Worm (Caenorhabditis elegans): ENCODE measurements around the gene dhs-7.

The dhs-7 gene

DNA sequence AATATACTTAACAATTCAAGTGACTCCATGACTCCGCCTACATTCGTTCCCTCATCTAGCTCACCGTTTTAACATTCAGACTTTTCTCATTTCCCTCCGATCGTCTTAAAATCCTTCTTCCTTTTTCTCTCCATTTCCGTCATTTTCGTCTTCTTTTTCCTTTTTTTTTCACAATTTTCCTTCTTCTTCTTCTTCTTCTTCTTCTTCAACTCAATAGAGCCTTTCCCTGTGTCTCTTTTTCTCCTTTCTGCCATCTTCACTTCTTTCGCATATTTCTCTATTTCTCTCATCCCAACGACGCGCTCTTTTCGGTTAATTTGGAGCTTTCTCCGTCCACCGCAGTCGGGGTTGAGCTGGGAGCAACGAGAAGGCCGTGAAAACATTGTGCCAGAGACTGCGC is 25.6 kb downstream of the dhs-7 start (continued):
- TF ChIP-seq efl-1 (optimal IDR thresholded peaks at IDR 0.05) = peak in 1 of 2 experiments; percentile 6
- peak in 1 of 2 experiments; percentile 74 for TF ChIP-seq efl-1 (GFP tag; optimal IDR thresholded peaks at IDR 0.05 in 1 of 2)

DNA sequence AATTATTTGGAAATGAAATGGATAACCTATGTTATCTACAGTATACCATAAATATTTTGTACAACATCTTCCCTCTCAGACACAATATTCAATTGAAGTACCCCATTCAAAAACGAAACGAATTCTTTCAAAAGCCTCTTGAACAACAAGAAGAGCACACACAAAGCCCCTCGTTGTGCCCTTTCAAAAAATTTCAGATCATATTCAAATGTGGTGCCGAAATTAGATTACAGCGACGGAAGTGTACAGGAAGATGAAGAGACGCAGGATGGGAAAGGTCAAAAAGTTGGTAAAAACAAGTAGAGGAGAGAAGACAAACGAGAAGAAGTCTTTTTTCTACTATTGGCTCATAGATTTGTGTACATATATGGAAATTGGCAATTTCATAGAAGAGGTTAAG is 32.2 kb downstream of the dhs-7 start:
- peak; percentile 58 for TF ChIP-seq ceh-8 (GFP tag; optimal IDR thresholded peaks at IDR 0.05)
- TF ChIP-seq nhr-47 (tag; optimal IDR thresholded peaks at IDR 0.05) = peak; percentile 11
- TF ChIP-seq fkh-10 (GFP tag; optimal IDR thresholded peaks at IDR 0.05) = peak; percentile 59
- no peak for TF ChIP-seq xbp-1 (tag; optimal IDR thresholded peaks at IDR 0.05)
- no peak for TF ChIP-seq isw-1 (GFP tag; IDR thresholded peaks at IDR 0.05)

DNA sequence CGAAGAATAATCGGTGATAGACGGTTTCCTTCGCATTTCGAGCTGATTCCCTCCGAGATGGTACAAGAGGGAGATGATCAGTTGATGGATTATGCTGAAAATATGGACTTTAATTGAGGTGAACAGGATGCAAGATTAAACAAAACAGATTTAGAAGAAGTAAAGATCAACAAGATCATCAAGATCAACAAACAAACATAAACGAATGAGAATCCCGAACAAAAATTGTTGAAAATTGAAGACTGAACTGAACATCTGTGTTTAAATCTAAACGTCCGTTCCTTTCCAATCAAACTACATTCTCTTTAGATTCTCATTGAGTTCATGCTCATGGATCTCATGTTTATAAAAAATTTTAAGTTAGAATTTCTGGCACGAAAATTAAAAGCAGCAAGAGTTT is 33.4 kb downstream of the dhs-7 start, which contains the start of gene glc-4:
TSS of gene glc-4 (minus strand) at position 101 of the 400 bp plus-strand sequence.
- TF ChIP-seq efl-1 (optimal IDR thresholded peaks at IDR 0.05) (no peak), efl-1 (GFP tag; optimal IDR thresholded peaks at IDR 0.05 in 1 of 2) (peak in 1 of 2 experiments; percentile 28), unc-130 (tag; optimal IDR thresholded peaks at IDR 0.05) (no peak)

DNA sequence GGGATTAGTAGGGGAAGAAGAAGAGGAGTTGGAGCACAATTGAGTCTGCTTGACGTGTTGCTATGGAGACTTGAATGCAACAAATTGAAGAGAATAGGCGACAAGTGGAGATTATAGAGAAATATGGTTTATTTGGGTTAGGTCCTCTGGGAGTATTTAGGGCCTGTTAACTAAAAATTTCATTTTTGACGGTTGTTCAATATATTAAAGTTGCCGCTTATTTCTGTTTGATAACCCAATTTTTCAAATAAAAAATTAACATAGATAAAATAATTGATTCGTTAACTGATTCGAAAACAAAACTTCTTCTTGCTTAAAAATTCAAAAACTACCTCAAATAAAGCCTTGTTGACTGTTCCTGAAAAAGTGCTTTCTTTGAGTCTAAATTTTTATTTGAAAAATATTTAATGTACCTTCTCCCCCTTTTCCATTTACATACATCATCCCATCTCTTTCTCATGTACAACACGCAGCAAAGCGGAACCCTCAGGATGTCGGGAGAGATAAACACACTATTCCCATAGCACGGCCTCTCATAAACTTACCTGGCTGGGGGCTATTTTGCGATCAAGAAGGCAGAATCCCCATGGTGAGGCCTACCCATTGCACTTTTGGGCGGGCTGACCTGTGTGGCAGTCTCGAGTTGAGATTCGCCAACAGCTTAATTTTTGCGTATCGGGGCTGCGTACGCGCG is 36.8 kb downstream of the dhs-7 start, which contains the start of gene dyf-13:
TSS of gene dyf-13 (minus strand) at position 51 of the 694 bp plus-strand sequence.
- no peak for TF ChIP-seq lin-15B (tag; optimal IDR thresholded peaks at IDR 0.05)
- no peak for TF ChIP-seq tlp-1 (tag; optimal IDR thresholded peaks at IDR 0.05)
- TF ChIP-seq lin-39 (tag; optimal IDR thresholded peaks at IDR 0.05) = no peak

DNA sequence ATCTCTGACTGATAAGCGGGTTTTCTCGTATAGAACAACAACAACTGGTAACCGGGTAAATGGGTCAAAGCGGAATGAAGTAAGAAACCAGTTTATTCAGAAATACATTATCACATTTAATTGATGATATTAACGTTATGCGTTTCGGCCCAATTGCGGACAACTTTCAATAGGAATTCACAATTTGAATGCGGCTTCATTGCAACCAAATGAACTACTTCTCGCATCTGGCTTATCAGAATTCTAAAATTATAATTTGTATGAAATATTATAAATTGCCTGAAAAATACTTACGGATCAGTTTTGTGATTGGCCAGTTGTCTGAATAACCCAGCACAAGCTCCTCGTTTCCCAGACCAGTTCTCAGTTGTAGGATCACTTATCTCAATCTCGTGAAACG is 39.5 kb downstream of the dhs-7 start, which contains the start of gene col-36:
TSS of gene col-36 (minus strand) at position 101 of the 400 bp plus-strand sequence.
- TF ChIP-seq lin-15B (tag; optimal IDR thresholded peaks at IDR 0.05) = no peak
- no peak for TF ChIP-seq ama-1 (optimal IDR thresholded peaks at IDR 0.05)
- no peak for TF ChIP-seq blmp-1 (tag; optimal IDR thresholded peaks at IDR 0.05)
- TF ChIP-seq ceh-8 (GFP tag; optimal IDR thresholded peaks at IDR 0.05) = no peak
- TF ChIP-seq grh-1 (GFP tag; IDR thresholded peaks at IDR 0.05) = no peak
- no peak for TF ChIP-seq tbx-2 (tag; optimal IDR thresholded peaks at IDR 0.05)
- TF ChIP-seq nhr-12 (tag; optimal IDR thresholded peaks at IDR 0.05) = no peak
- no peak for TF ChIP-seq nhr-77 (tag; optimal IDR thresholded peaks at IDR 0.05)

DNA sequence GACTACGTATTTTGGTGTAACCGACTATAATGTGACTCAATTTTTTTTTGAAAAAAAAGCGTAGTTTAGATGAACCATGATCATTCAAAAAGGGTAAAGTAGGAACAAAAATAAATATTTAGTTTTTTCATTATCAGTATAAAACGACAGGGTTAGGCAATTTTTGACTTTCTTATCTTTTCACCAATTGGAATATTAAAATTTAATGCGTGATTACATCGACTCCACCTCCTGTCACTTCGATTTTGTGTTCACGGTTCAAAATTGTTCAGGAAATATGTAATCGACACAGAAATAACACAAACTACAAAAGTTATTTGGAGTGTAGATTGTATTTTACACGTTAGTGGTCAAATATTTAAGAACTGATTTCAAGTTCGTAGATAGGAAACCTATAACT is 41.5 kb downstream of the dhs-7 start:
- no peak for TF ChIP-seq isw-1 (GFP tag; IDR thresholded peaks at IDR 0.05)
- TF ChIP-seq elt-2 (tag; optimal IDR thresholded peaks at IDR 0.05) = peak; percentile 55

DNA sequence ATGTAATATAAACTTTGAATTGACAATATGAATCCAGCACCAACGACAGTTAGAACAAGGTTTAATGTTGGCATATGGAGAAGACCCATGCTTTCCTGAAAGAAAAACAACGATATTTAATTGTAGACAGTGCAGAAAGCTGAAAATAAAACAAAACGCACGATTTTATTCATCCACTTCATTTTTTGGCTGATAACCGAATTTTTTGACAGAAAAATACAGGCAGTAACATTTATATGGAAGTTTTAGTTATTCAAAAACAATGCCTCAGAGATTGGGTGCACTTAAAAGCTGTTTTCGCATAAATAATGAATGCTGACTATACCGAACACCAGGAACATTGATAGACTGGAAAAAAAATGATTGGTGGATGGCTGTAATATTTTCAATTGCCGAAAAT is 42.5 kb downstream of the dhs-7 start, which contains the start of gene mfsd-13.2:
TSS of gene mfsd-13.2 (minus strand) at position 101 of the 400 bp plus-strand sequence.
- TF ChIP-seq nhr-85 (tag) = peak; percentile 26
- no peak for TF ChIP-seq nhr-237 (tag; optimal IDR thresholded peaks at IDR 0.05)

DNA sequence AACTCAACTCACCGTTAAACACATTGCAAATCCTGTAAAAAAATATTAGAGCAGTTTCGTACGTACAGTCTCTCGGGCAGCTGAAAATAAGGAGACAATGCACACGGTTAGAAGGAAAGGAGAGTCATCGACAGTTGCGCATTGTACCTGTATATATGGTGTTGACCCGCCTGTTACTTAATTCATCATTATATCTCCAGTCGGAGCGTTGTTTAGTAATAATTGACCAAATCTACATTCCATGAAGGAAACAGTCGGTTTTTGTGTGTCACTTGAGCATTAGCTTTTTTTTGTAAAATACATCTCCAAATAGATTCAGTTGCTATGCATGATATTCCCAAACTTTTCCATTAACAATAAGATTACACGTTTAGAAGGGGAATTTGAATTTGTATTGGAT is 46.7 kb downstream of the dhs-7 start, which contains the start of gene C27H5.12:
TSS of gene C27H5.12 (minus strand) at position 101 of the 400 bp plus-strand sequence.
- TF ChIP-seq unc-98 (GFP tag; IDR thresholded peaks at IDR 0.05) (no peak), alr-1 (tag; optimal IDR thresholded peaks at IDR 0.05; ENCODE audit: borderline replicate concordance) (no peak), nhr-84 (tag; optimal IDR thresholded peaks at IDR 0.05) (no peak)

DNA sequence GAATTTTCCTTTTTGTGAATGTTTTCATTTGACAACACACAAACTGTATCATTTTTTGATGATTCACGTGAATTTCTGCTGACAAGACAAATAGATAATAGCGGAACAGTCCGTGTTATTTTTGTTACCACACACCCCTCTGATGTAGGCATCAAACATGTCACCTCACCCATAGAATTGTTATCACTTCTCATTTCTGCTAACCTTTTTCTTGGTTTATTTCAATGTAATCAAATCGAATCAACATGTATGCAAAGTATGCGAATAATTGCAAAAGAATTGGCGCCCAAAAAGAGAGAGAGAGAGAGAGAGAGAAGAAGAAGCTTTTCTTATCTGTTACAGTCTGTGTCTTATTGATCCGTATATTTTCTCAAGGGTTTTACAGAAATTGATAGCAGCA is 50.8 kb downstream of the dhs-7 start:
- TF ChIP-seq elt-2 (tag; optimal IDR thresholded peaks at IDR 0.05) (peak; percentile 83), mef-2 (tag; optimal IDR thresholded peaks at IDR 0.05) (no peak), nhr-237 (tag; optimal IDR thresholded peaks at IDR 0.05) (no peak), efl-3 (GFP tag; optimal IDR thresholded peaks at IDR 0.05) (no peak), nhr-90 (tag; optimal IDR thresholded peaks at IDR 0.05; ENCODE audit: poor library complexity) (peak; percentile 19), elt-3 (tag; optimal IDR thresholded peaks at IDR 0.05) (peak in 2 of 6 experiments; percentile 18 to 59), C16A3.4 (tag; optimal IDR thresholded peaks at IDR 0.05) (peak; percentile 4), lin-14 (GFP tag; optimal IDR thresholded peaks at IDR 0.05) (peak; percentile 40), nhr-71 (tag; optimal IDR thresholded peaks at IDR 0.05) (peak; percentile 33), blmp-1 (tag; optimal IDR thresholded peaks at IDR 0.05) (peak; percentile 15), irx-1 (tag; optimal IDR thresholded peaks at IDR 0.05) (no peak), ztf-4 (tag; optimal IDR thresholded peaks at IDR 0.05) (no peak), nhr-85 (tag) (peak; percentile 61), ceh-63 (GFP tag; optimal IDR thresholded peaks at IDR 0.05) (no peak), lsy-2 (tag; optimal IDR thresholded peaks at IDR 0.05) (peak in 1 of 2 experiments; percentile 8), nhr-20 (tag; optimal IDR thresholded peaks at IDR 0.05) (peak; percentile 55), grh-1 (GFP tag; IDR thresholded peaks at IDR 0.05) (no peak), lin-35 (GFP tag; optimal IDR thresholded peaks at IDR 0.05) (peak in 1 of 2 experiments; percentile 50)

All from whole organism, L1 larva.